Fruit fly (Drosophila melanogaster) whole organism, embryonic: ENCODE data around the gene CG31388.

Experiments
- Awh ChIP-seq: fragments of 200-800 bp; sonication (Bioruptor generic); IDR thresholded peaks from 2 replicates; pipeline ENCODE4, ENCODE4 v1.3.6; 2022; ENCODE audit warnings: missing biosample characterization, missing genetic modification characterization
- BEAF-32 ChIP-seq: fragments of 200-800 bp; sonication (Bioruptor generic); optimal IDR thresholded peaks from 3 replicates; lab custom pipeline; 2017; ENCODE audit warnings: missing biosample characterization, missing genetic modification characterization, mild to moderate bottlenecking, moderate library complexity, missing genetic modification reagents
- C15 ChIP-seq: fragments of 200-800 bp; sonication (Bioruptor generic); IDR thresholded peaks from 3 replicates; pipeline ENCODE4 v1.3.6; 2022; ENCODE audit warnings: missing biosample characterization, missing genetic modification characterization
- CG11723 ChIP-seq: fragments of 200-800 bp; sonication (Bioruptor generic); optimal IDR thresholded peaks from 2 replicates; lab custom pipeline; 2017; ENCODE audit warnings: missing biosample characterization, mild to moderate bottlenecking, missing genetic modification characterization
- CG1233 ChIP-seq: fragments of 200-800 bp; sonication (Bioruptor generic); optimal IDR thresholded peaks from 4 replicates; lab custom pipeline; 2018; ENCODE audit warnings: missing biosample characterization, mild to moderate bottlenecking, missing genetic modification characterization
- CG12744 ChIP-seq: fragments of 200-800 bp; sonication (Bioruptor generic); optimal IDR thresholded peaks from 2 replicates; lab custom pipeline; 2016; ENCODE audit warnings: missing biosample characterization, missing genetic modification characterization
- CG13123 ChIP-seq: fragments of 200-800 bp; sonication (Bioruptor generic); optimal IDR thresholded peaks from 2 replicates; lab custom pipeline; 2016; ENCODE audit warnings: missing biosample characterization, missing genetic modification characterization
- CG13775 ChIP-seq: fragments of 200-800 bp; sonication (Bioruptor generic); optimal IDR thresholded peaks from 3 replicates; lab custom pipeline; 2017; ENCODE audit warnings: missing biosample characterization, mild to moderate bottlenecking, missing genetic modification characterization
- CG14667 ChIP-seq: fragments of 200-800 bp; sonication (Bioruptor generic); IDR thresholded peaks from 2 replicates; pipeline ENCODE4 v1.3.6; 2022; ENCODE audit warnings: missing biosample characterization, missing genetic modification characterization
- CG14710 ChIP-seq: fragments of 200-800 bp; sonication (Bioruptor generic); optimal IDR thresholded peaks from 3 replicates; lab custom pipeline; 2019; ENCODE audit warnings: missing biosample characterization, mild to moderate bottlenecking, missing genetic modification characterization, moderate library complexity
- CG15011 ChIP-seq: fragments of 200-800 bp; sonication (Bioruptor generic); optimal IDR thresholded peaks from 3 replicates; lab custom pipeline; 2018; ENCODE audit warnings: missing biosample characterization, mild to moderate bottlenecking, missing genetic modification characterization
- CG17361 ChIP-seq: fragments of 200-800 bp; sonication (Bioruptor generic); IDR thresholded peaks from 3 replicates; pipeline ENCODE4 v1.3.6; 2022; ENCODE audit warnings: missing biosample characterization, missing genetic modification characterization
- CG17612 ChIP-seq: fragments of 200-800 bp; sonication (Bioruptor generic); IDR thresholded peaks from 2 replicates; pipeline ENCODE4 v1.3.6; 2022; ENCODE audit warnings: missing biosample characterization, missing genetic modification characterization
- CG17912 ChIP-seq: fragments of 200-800 bp; sonication (Bioruptor generic); optimal IDR thresholded peaks from 2 replicates; lab custom pipeline; 2018; ENCODE audit warnings: missing biosample characterization, mild to moderate bottlenecking, missing genetic modification characterization
- CG3163 ChIP-seq: fragments of 200-800 bp; sonication (Bioruptor generic); optimal IDR thresholded peaks from 3 replicates; lab custom pipeline; 2016; ENCODE audit warnings: missing biosample characterization, missing genetic modification characterization
- CG32772 ChIP-seq: fragments of 200-800 bp; sonication (Bioruptor generic); IDR thresholded peaks from 2 replicates; pipeline ENCODE4 v1.3.6; 2022; ENCODE audit warnings: missing biosample characterization, missing genetic modification characterization
- CG33557 ChIP-seq: fragments of 200-800 bp; sonication (Bioruptor generic); optimal IDR thresholded peaks from 2 replicates; lab custom pipeline; 2019; ENCODE audit warnings: missing biosample characterization, mild to moderate bottlenecking, missing genetic modification characterization, moderate library complexity
- CG3726 ChIP-seq: fragments of 200-800 bp; sonication (Bioruptor generic); IDR thresholded peaks from 3 replicates; pipeline ENCODE4, ENCODE4 v1.3.6; 2022; ENCODE audit warnings: missing biosample characterization, missing genetic modification characterization
- CG4360 ChIP-seq: fragments of 200-800 bp; sonication (Bioruptor generic); IDR thresholded peaks from 2 replicates; pipeline ENCODE4 v1.3.6; 2022; ENCODE audit warnings: missing biosample characterization, missing genetic modification characterization
- CG4404 ChIP-seq: fragments of 200-800 bp; sonication (Bioruptor generic); IDR thresholded peaks from 2 replicates; pipeline ENCODE4 v1.3.6; 2022; ENCODE audit warnings: missing biosample characterization, missing genetic modification characterization
- CG6175 ChIP-seq: fragments of 200-800 bp; sonication (Bioruptor generic); IDR thresholded peaks from 3 replicates; pipeline ENCODE4 v1.3.6; 2022; ENCODE audit warnings: missing biosample characterization, missing genetic modification characterization
- CG8281 ChIP-seq: fragments of 200-800 bp; sonication (Bioruptor generic); optimal IDR thresholded peaks from 2 replicates; lab custom pipeline; 2018; ENCODE audit warnings: missing biosample characterization, mild to moderate bottlenecking, missing genetic modification characterization, moderate library complexity
- CG8359 ChIP-seq: fragments of 200-800 bp; sonication (Bioruptor generic); optimal IDR thresholded peaks from 2 replicates; lab custom pipeline; 2017; ENCODE audit warnings: missing biosample characterization, mild to moderate bottlenecking, missing genetic modification characterization, borderline replicate concordance
- CG8944 ChIP-seq: fragments of 200-800 bp; sonication (Bioruptor generic); optimal IDR thresholded peaks from 3 replicates; lab custom pipeline; 2016; ENCODE audit warnings: missing biosample characterization, missing genetic modification characterization
- CrebB ChIP-seq: fragments of 200-800 bp; sonication (Bioruptor generic); optimal IDR thresholded peaks from 3 replicates; lab custom pipeline; 2018; ENCODE audit warnings: missing biosample characterization, mild to moderate bottlenecking, missing genetic modification characterization
- D19B ChIP-seq: fragments of 200-800 bp; sonication (Bioruptor generic); optimal IDR thresholded peaks from 2 replicates; lab custom pipeline; 2017; ENCODE audit warnings: missing biosample characterization, mild to moderate bottlenecking, missing genetic modification characterization
- Doc3 ChIP-seq: fragments of 200-800 bp; sonication (Bioruptor generic); IDR thresholded peaks from 3 replicates; pipeline ENCODE4 v1.3.6; 2022; ENCODE audit warnings: missing biosample characterization, missing genetic modification characterization; ENCODE audit not compliant: partially characterized antibody
- Fer3 ChIP-seq: fragments of 200-800 bp; sonication (Bioruptor generic); optimal IDR thresholded peaks from 2 replicates; lab custom pipeline; 2018; ENCODE audit warnings: missing biosample characterization, mild to moderate bottlenecking, missing genetic modification characterization, moderate library complexity
- Kr ChIP-seq: fragments of 200-800 bp; sonication (Bioruptor generic); optimal IDR thresholded peaks from 2 replicates; lab custom pipeline; 2017; ENCODE audit warnings: missing biosample characterization, mild to moderate bottlenecking, missing genetic modification characterization
- MBD-R2 ChIP-seq: fragments of 200-800 bp; sonication (Bioruptor generic); IDR thresholded peaks from 2 replicates; pipeline ENCODE4 v1.3.6; 2022; ENCODE audit warnings: missing biosample characterization, missing genetic modification characterization
- Max ChIP-seq: fragments of 200-800 bp; sonication (Bioruptor generic); optimal IDR thresholded peaks from 2 replicates; lab custom pipeline; 2016; ENCODE audit warnings: missing biosample characterization, mild to moderate bottlenecking, missing genetic modification characterization
- Med ChIP-seq: fragments of 200-800 bp; sonication (Bioruptor generic); peaks from one replicate; lab custom pipeline; 2016; ENCODE audit warnings: missing biosample characterization, missing genetic modification characterization, mild to moderate bottlenecking, inconsistent platforms, moderate library complexity
- Ptx1 ChIP-seq: fragments of 200-800 bp; sonication (Bioruptor generic); IDR thresholded peaks from 2 replicates; pipeline ENCODE4 v1.3.6; 2022; ENCODE audit warnings: missing biosample characterization, missing genetic modification characterization
- Side ChIP-seq: fragments of 200-800 bp; sonication (Bioruptor generic); optimal IDR thresholded peaks from 2 replicates; lab custom pipeline; 2016; ENCODE audit warnings: missing biosample characterization, missing genetic modification characterization
- TFAM ChIP-seq: fragments of 200-800 bp; sonication (Bioruptor generic); optimal IDR thresholded peaks from 2 replicates; lab custom pipeline; 2017; ENCODE audit warnings: missing biosample characterization, missing genetic modification characterization, inconsistent platforms
- Xbp1 ChIP-seq: fragments of 200-800 bp; sonication (Bioruptor generic); optimal IDR thresholded peaks from 3 replicates; lab custom pipeline; 2016; ENCODE audit warnings: missing biosample characterization, mild to moderate bottlenecking, missing genetic modification characterization
- aop ChIP-seq: fragments of 200-800 bp; sonication (Bioruptor generic); IDR thresholded peaks from 2 replicates; pipeline ENCODE4 v1.3.6; 2022; ENCODE audit warnings: missing biosample characterization, missing genetic modification characterization
- crol ChIP-seq: fragments of 200-800 bp; sonication (Bioruptor generic); IDR thresholded peaks from 2 replicates; pipeline ENCODE4 v1.3.6; 2022; ENCODE audit warnings: missing biosample characterization, missing genetic modification characterization
- dimm ChIP-seq: fragments of 200-800 bp; sonication (Bioruptor generic); IDR thresholded peaks from 2 replicates; pipeline ENCODE4 v1.3.6; 2022; ENCODE audit warnings: missing biosample characterization, missing genetic modification characterization
- ftz-f1 ChIP-seq: fragments of 200-800 bp; sonication (Bioruptor generic); optimal IDR thresholded peaks from 2 replicates; lab custom pipeline; 2016; ENCODE audit warnings: missing biosample characterization, missing genetic modification characterization
- hbn ChIP-seq: fragments of 200-800 bp; sonication (Bioruptor generic); IDR thresholded peaks from 2 replicates; pipeline ENCODE4 v1.3.6; 2022; ENCODE audit warnings: missing biosample characterization, missing genetic modification characterization; ENCODE audit not compliant: partially characterized antibody
- klu ChIP-seq: fragments of 200-800 bp; sonication (Bioruptor generic); IDR thresholded peaks from 2 replicates; pipeline ENCODE4 v1.3.6; 2022; ENCODE audit warnings: missing biosample characterization, missing genetic modification characterization
- nom ChIP-seq: fragments of 200-800 bp; sonication (Bioruptor generic); optimal IDR thresholded peaks from 2 replicates; lab custom pipeline; 2017; ENCODE audit warnings: missing biosample characterization, missing genetic modification characterization, mild to moderate bottlenecking, moderate library complexity, missing genetic modification reagents
- onecut ChIP-seq: fragments of 200-800 bp; sonication (Bioruptor generic); IDR thresholded peaks from 2 replicates; pipeline ENCODE4 v1.3.6; 2022; ENCODE audit warnings: missing biosample characterization, missing genetic modification characterization
- pum ChIP-seq: fragments of 200-800 bp; sonication (Bioruptor generic); optimal IDR thresholded peaks from 2 replicates; lab custom pipeline; 2016; ENCODE audit warnings: missing biosample characterization, missing genetic modification characterization
- ssp ChIP-seq: fragments of 200-800 bp; sonication (Bioruptor generic); IDR thresholded peaks from 2 replicates; pipeline ENCODE4 v1.3.6; 2022; ENCODE audit warnings: missing biosample characterization, missing genetic modification characterization
- trem ChIP-seq: fragments of 200-800 bp; optimal IDR thresholded peaks from 3 replicates; lab custom pipeline; 2019; ENCODE audit warnings: missing biosample characterization, mild to moderate bottlenecking, missing genetic modification characterization, moderate library complexity
- unpg ChIP-seq: fragments of 200-800 bp; sonication (Bioruptor generic); optimal IDR thresholded peaks from 3 replicates; lab custom pipeline; 2018; ENCODE audit warnings: missing biosample characterization, mild to moderate bottlenecking, missing genetic modification characterization, moderate library complexity
- zen2 ChIP-seq: fragments of 200-800 bp; sonication (Bioruptor generic); IDR thresholded peaks from 3 replicates; pipeline ENCODE4 v1.3.6; 2022; ENCODE audit warnings: missing biosample characterization, missing genetic modification characterization; ENCODE audit not compliant: partially characterized antibody

Gene CG31388

DNA sequence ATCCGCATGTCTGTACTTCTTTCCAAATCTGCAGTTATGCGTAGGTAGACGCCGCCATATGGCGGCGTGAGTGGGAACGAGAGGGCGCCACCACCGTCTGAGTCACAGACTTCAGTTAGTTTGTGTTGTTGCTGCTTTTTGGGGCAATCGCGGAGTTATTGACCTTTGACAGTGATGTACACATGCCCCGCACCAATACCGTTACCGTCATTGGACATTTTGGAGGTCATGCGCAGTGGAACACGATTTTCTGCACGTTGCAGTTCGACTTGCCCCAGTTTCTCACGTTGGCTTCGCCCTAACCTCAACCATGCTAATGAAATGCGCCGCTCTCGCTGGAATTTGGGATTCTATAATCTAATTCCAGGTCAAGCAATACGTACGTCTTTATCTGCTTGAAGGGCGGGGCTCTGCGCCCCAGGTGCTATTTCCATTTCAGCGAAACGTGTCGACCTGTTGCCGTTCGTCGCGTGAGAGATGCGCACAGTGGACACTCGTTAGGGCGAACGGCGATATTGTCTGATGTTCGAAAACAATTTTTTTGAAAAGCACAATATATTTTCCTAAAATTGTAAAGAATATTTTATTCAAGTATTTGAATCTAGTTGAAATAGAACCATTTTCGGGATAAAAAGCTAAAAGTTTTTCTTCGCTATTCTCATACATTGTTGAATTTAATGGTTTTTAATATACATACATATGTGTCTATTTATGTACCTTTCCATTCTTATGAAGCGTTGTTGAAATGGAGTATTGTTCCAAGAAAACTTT is 26.1 kb upstream of the CG31388 start (continued):
- TF ChIP-seq CrebB (no peak), Max (GFP tag; lab: Kevin White, UChicago) (peak; percentile 73), MBD-R2 (GFP tag; lab: Robert Waterston, UW) (no peak; the same call in 1 of the 2 replicates), onecut (peak; percentile 34; the same call in 1 of the 2 replicates), zen2 (no peak), Fer3 (tag; lab: Kevin White, UChicago) (peak; percentile 82), BEAF-32 (GFP tag; lab: Kevin White, UChicago) (peak; percentile 5), Doc3 (GFP tag; lab: Robert Waterston, UW) (no peak; the same call in 2 of the 3 replicates), CG6175 (GFP tag; lab: Robert Waterston, UW) (peak; percentile 63; the same call in 1 of the 3 replicates), CG32772 (peak; percentile 61), Ptx1 (GFP tag; lab: Robert Waterston, UW) (peak; percentile 81), klu (GFP tag; lab: Robert Waterston, UW) (peak; percentile 60), CG1233 (GFP tag; lab: Kevin White, UChicago) (peak; percentile 56), CG33557 (peak; percentile 27), CG4404 (GFP tag; lab: Robert Waterston, UW) (peak; percentile 37; the same call in 1 of the 2 replicates), pum (peak; percentile 67), unpg (peak; percentile 65), CG13123 (GFP tag; lab: Kevin White, UChicago) (no peak), trem (peak; percentile 39), Kr (GFP tag; lab: Kevin White, UChicago) (no peak), CG17912 (GFP tag; lab: Kevin White, UChicago) (no peak), CG12744 (GFP tag; lab: Kevin White, UChicago) (peak; percentile 64), CG17612 (GFP tag; lab: Robert Waterston, UW) (peak; percentile 76), hbn (GFP tag; lab: Robert Waterston, UW) (no peak), Xbp1 (GFP tag; lab: Kevin White, UChicago) (peak; percentile 82), CG3726 (GFP tag; lab: Robert Waterston, UW) (peak; percentile 53; the same call in 1 of the 3 replicates), Awh (0 out of 2 replicates have a peak, but pooled peaks have one; percentile 11), CG11723 (GFP tag; lab: Kevin White, UChicago) (no peak), nom (GFP tag; lab: Kevin White, UChicago) (peak; percentile 1), CG4360 (peak; percentile 73), CG15011 (GFP tag; lab: Kevin White, UChicago) (no peak), Med (GFP tag; lab: Kevin White, UChicago) (peak; percentile 95), CG3163 (peak; percentile 34), ftz-f1 (GFP tag; lab: Kevin White, UChicago) (peak; percentile 60), TFAM (no peak), CG8359 (GFP tag; lab: Kevin White, UChicago) (no peak), CG13775 (GFP tag; lab: Kevin White, UChicago) (peak; percentile 53), CG14667 (peak; percentile 70), crol (GFP tag; lab: Robert Waterston, UW) (peak; percentile 56; the same call in 1 of the 2 replicates), dimm (0 out of 2 replicates have a peak, but pooled peaks have one; percentile 27), Side (peak; percentile 53), C15 (GFP tag; lab: Robert Waterston, UW) (peak; percentile 54; the same call in 1 of the 3 replicates), D19B (GFP tag; lab: Kevin White, UChicago) (peak; percentile 57), aop (GFP tag; lab: Robert Waterston, UW) (no peak), ssp (GFP tag; lab: Robert Waterston, UW) (peak; percentile 57; the same call in 1 of the 2 replicates), CG8944 (GFP tag; lab: Kevin White, UChicago) (peak; percentile 67), CG17361 (GFP tag; lab: Robert Waterston, UW) (peak; percentile 66), CG8281 (tag; lab: Kevin White, UChicago) (peak; percentile 9), CG14710 (tag; lab: Kevin White, UChicago) (peak; percentile 40)
